Fruit fly (Drosophila melanogaster): ENCODE results near the gene Cdk7.

DNA sequence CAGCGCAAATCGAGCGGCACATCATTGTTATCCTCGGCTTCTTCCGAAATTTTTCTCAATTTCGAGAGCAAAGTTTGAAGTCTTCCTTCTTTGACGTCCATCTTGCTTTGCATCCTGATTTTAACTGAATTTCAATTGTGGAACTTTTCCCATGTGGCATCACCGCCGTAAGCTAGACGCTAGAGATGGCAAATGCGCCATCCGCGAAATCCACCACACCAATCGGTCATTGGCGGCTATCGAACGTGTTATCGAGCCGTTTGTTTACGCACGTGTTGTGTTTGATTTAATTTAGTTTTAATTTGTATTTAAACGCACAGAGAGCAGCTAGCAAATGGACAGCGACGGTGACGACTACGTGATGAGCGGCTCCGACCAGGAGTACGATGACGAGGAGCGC lies 8.4 kb upstream of the Cdk7 start, which contains the start of the genes CG15930 and Sas10:
- TF ChIP-seq CG8478 (optimal IDR thresholded peaks at IDR 0.05) (no peak), CTCF (optimal IDR thresholded peaks at IDR 0.05) (no peak)
